Worm (Caenorhabditis elegans) whole organism, mixed stage, embryonic: ENCODE data around the gene srsx-37.
"Not testable (repeated sequence)": the region's sequence is repeated elsewhere in the genome, so short reads cannot be mapped to it uniquely, and the experiment has no call there.

Experiments
- M03D4.4 ChIP-seq: sonication (generic microtip); optimal IDR thresholded peaks from 2 replicates; lab custom pipeline; 2017; ENCODE audit warnings: mild to moderate bottlenecking, missing genetic modification characterization, missing compliant biosample characterization
- bed-3 ChIP-seq: fragments of 200-800 bp; sonication (Bioruptor generic); optimal IDR thresholded peaks from 3 replicates; lab custom pipeline; 2018; ENCODE audit warnings: mild to moderate bottlenecking, missing genetic modification characterization, moderate library complexity, missing compliant biosample characterization
- blmp-1 ChIP-seq: fragments of 150-350 bp; optimal IDR thresholded peaks from 2 replicates; lab custom pipeline; 2014; ENCODE audit warnings: missing biosample characterization, missing genetic modification characterization
- ceh-39 ChIP-seq: fragments of 150-350 bp; optimal IDR thresholded peaks from 2 replicates; lab custom pipeline; 2014; ENCODE audit warnings: missing biosample characterization, missing genetic modification characterization
- ceh-43 ChIP-seq: fragments of 200-800 bp; sonication (Bioruptor generic); optimal IDR thresholded peaks from 2 replicates; lab custom pipeline; 2018; ENCODE audit warnings: mild to moderate bottlenecking, missing genetic modification characterization, moderate library complexity, missing compliant biosample characterization
- ceh-83 ChIP-seq: fragments of 200-800 bp; sonication (Bioruptor generic); optimal IDR thresholded peaks from 2 replicates; lab custom pipeline; 2018; ENCODE audit warnings: mild to moderate bottlenecking, missing genetic modification characterization, missing compliant biosample characterization
- ces-1 ChIP-seq: fragments of 150-350 bp; optimal IDR thresholded peaks from 2 replicates; lab custom pipeline; 2014; ENCODE audit warnings: missing biosample characterization, missing genetic modification reagents, missing genetic modification characterization
- cnd-1 ChIP-seq: fragments of 200-800 bp; sonication (Bioruptor generic); optimal IDR thresholded peaks from 2 replicates; lab custom pipeline; 2018; ENCODE audit warnings: mild to moderate bottlenecking, missing genetic modification characterization, missing compliant biosample characterization
- drap-1 ChIP-seq: fragments of 200-800 bp; sonication (Bioruptor generic); optimal IDR thresholded peaks from 3 replicates; lab custom pipeline; 2018; ENCODE audit warnings: mild to moderate bottlenecking, missing genetic modification characterization, missing compliant biosample characterization
- elt-1 ChIP-seq: sonication (generic microtip); optimal IDR thresholded peaks from 2 replicates; lab custom pipeline; 2017; ENCODE audit warnings: missing genetic modification characterization, mild to moderate bottlenecking, missing compliant biosample characterization, antibody characterized with exemption, moderate library complexity, borderline replicate concordance; ENCODE audit not compliant: insufficient read depth
- elt-3 ChIP-seq: fragments of 150-350 bp; optimal IDR thresholded peaks from 2 replicates; lab custom pipeline; 2014; ENCODE audit warnings: missing biosample characterization, missing genetic modification characterization
- flh-1 ChIP-seq: fragments of 200-800 bp; sonication (Bioruptor generic); optimal IDR thresholded peaks from 2 replicates; lab custom pipeline; 2018; ENCODE audit warnings: mild to moderate bottlenecking, missing genetic modification characterization, moderate library complexity, missing compliant biosample characterization
- ham-2 ChIP-seq: fragments of 200-800 bp; sonication (Bioruptor generic); optimal IDR thresholded peaks from 2 replicates; lab custom pipeline; 2018; ENCODE audit warnings: mild to moderate bottlenecking, missing genetic modification characterization, missing compliant biosample characterization
- hlh-1 ChIP-seq: fragments of 150-350 bp; optimal IDR thresholded peaks from 2 replicates; lab custom pipeline; 2014; ENCODE audit warnings: missing biosample characterization, missing genetic modification reagents, missing genetic modification characterization
- lin-13 ChIP-seq: fragments of 150-350 bp; optimal IDR thresholded peaks from 2 replicates; lab custom pipeline; 2014; ENCODE audit warnings: missing biosample characterization, missing genetic modification characterization
- lin-32 ChIP-seq: fragments of 200-800 bp; sonication (Bioruptor generic); optimal IDR thresholded peaks from 2 replicates; lab custom pipeline; 2018; ENCODE audit warnings: mild to moderate bottlenecking, missing genetic modification characterization, missing compliant biosample characterization
- lsy-2 ChIP-seq: fragments of 150-350 bp; optimal IDR thresholded peaks from 2 replicates; lab custom pipeline; 2014; ENCODE audit warnings: missing biosample characterization, missing genetic modification characterization
- mep-1 ChIP-seq: fragments of 150-350 bp; optimal IDR thresholded peaks from 2 replicates; lab custom pipeline; 2017; ENCODE audit warnings: missing biosample characterization, missing genetic modification reagents, missing genetic modification characterization, inconsistent platforms
- mls-2 ChIP-seq: sonication (generic microtip); optimal IDR thresholded peaks from 2 replicates; lab custom pipeline; 2016; ENCODE audit warnings: mild to moderate bottlenecking, missing genetic modification characterization, moderate library complexity, missing compliant biosample characterization
- nhr-12 ChIP-seq: fragments of 150-350 bp; optimal IDR thresholded peaks from 2 replicates; lab custom pipeline; 2014; ENCODE audit warnings: missing biosample characterization, missing genetic modification characterization
- nhr-237 ChIP-seq: fragments of 150-350 bp; optimal IDR thresholded peaks from 2 replicates; lab custom pipeline; 2014; ENCODE audit warnings: missing biosample characterization, missing genetic modification characterization
- nhr-28 ChIP-seq: fragments of 150-350 bp; optimal IDR thresholded peaks from 2 replicates; lab custom pipeline; 2014; ENCODE audit warnings: missing biosample characterization, missing genetic modification characterization
- nhr-76 ChIP-seq: sonication (generic microtip); optimal IDR thresholded peaks from 2 replicates; lab custom pipeline; 2017; ENCODE audit warnings: missing biosample characterization, missing genetic modification characterization
- pha-4 ChIP-seq: fragments of 150-350 bp; optimal IDR thresholded peaks from 2 replicates; lab custom pipeline; 2018; ENCODE audit warnings: missing biosample characterization, missing genetic modification reagents, missing genetic modification characterization
- sem-2 ChIP-seq: fragments of 200-800 bp; sonication (Bioruptor generic); optimal IDR thresholded peaks from 2 replicates; lab custom pipeline; 2018; ENCODE audit warnings: mild to moderate bottlenecking, missing genetic modification characterization, missing compliant biosample characterization
- snpc-4 ChIP-seq: fragments of 150-350 bp; optimal IDR thresholded peaks from 2 replicates; lab custom pipeline; 2014; ENCODE audit warnings: missing biosample characterization, missing genetic modification characterization
- sptf-1 ChIP-seq: sonication (generic microtip); optimal IDR thresholded peaks from 2 replicates; lab custom pipeline; 2017; ENCODE audit warnings: mild to moderate bottlenecking, missing genetic modification characterization, moderate library complexity, missing compliant biosample characterization
- tbx-8 ChIP-seq: fragments of 200-800 bp; sonication (Bioruptor generic); optimal IDR thresholded peaks from 2 replicates; lab custom pipeline; 2018; ENCODE audit warnings: mild to moderate bottlenecking, missing genetic modification characterization, moderate library complexity, missing compliant biosample characterization
- unc-120 ChIP-seq: sonication (generic microtip); optimal IDR thresholded peaks from 2 replicates; lab custom pipeline; 2017; ENCODE audit warnings: missing genetic modification characterization, missing compliant biosample characterization; ENCODE audit not compliant: poor library complexity, severe bottlenecking
- unc-39 ChIP-seq: fragments of 150-350 bp; optimal IDR thresholded peaks from 2 replicates; lab custom pipeline; 2014; ENCODE audit warnings: missing biosample characterization, missing genetic modification characterization
- unc-62 ChIP-seq: fragments of 150-350 bp; optimal IDR thresholded peaks from 2 replicates; lab custom pipeline; 2014; ENCODE audit warnings: missing biosample characterization, missing genetic modification reagents, missing genetic modification characterization
- zip-8 ChIP-seq: fragments of 150-350 bp; optimal IDR thresholded peaks from 2 replicates; lab custom pipeline; 2014; ENCODE audit warnings: missing biosample characterization, missing genetic modification characterization

The srsx-37 gene

ce11 chrV:15267405-15267804 is 8.5 kb upstream of the srsx-37 start, which contains the start of gene T10H4.13:
Gene T10H4.13 (minus strand): TSS chrV:15267505.
- no peak for TF ChIP-seq lsy-2
- no peak for TF ChIP-seq nhr-28 (tag; lab: Kevin White, UChicago)
- no peak for TF ChIP-seq mep-1 (tag; lab: Kevin White, UChicago)
- no peak for TF ChIP-seq drap-1 (GFP tag; lab: Kevin White, UChicago)
- TF ChIP-seq ces-1 (GFP tag; lab: Kevin White, UChicago) = no peak
- no peak for TF ChIP-seq nhr-76 (tag; lab: Kevin White, UChicago)
- no peak for TF ChIP-seq ceh-43 (GFP tag; lab: Kevin White, UChicago)
- TF ChIP-seq lin-13 (tag; lab: Kevin White, UChicago) = no peak
- no peak for TF ChIP-seq pha-4 (tag; lab: Kevin White, UChicago)
- TF ChIP-seq unc-39 = no peak
- TF ChIP-seq unc-62 (GFP tag; lab: Kevin White, UChicago) = no peak

ce11 chrV:15265814-15266213 is 6.9 kb upstream of the srsx-37 start, which contains the start of gene M01B2.13:
Gene M01B2.13 (minus strand): TSS chrV:15265914.
- TF ChIP-seq ham-2 (no peak), lin-32 (GFP tag; lab: Kevin White, UChicago) (no peak), elt-3 (tag; lab: Kevin White, UChicago) (no peak), flh-1 (GFP tag; lab: Kevin White, UChicago) (no peak), unc-39 (no peak)

- no peak for TF ChIP-seq M03D4.4
- no peak for TF ChIP-seq nhr-28 (tag; lab: Kevin White, UChicago)
- TF ChIP-seq ceh-39 (tag; lab: Kevin White, UChicago) = no peak
- TF ChIP-seq hlh-1 (tag; lab: Kevin White, UChicago) = no peak
- TF ChIP-seq ces-1 (GFP tag; lab: Kevin White, UChicago) = no peak
- TF ChIP-seq ceh-83 (GFP tag; lab: Kevin White, UChicago) = no peak
- no peak for TF ChIP-seq snpc-4 (tag; lab: Kevin White, UChicago)
- TF ChIP-seq bed-3 (GFP tag; lab: Kevin White, UChicago) = no peak
- TF ChIP-seq sptf-1 (tag; lab: Kevin White, UChicago) = no peak
- no peak for TF ChIP-seq zip-8 (tag; lab: Kevin White, UChicago)
- TF ChIP-seq unc-62 (GFP tag; lab: Kevin White, UChicago) = no peak
- no peak for TF ChIP-seq blmp-1
- TF ChIP-seq lsy-2 = no peak
Observed at ce11 chrV:15264131-15264530, 5.2 kb upstream of the srsx-37 start, which contains the start of gene M01B2.12. Gene M01B2.12 (minus strand): TSS chrV:15264231.

- TF ChIP-seq sptf-1 (tag; lab: Kevin White, UChicago); drap-1 (GFP tag; lab: Kevin White, UChicago); ham-2: not testable (repeated sequence)
Observed at ce11 chrV:15262336-15262735, 3.4 kb upstream of the srsx-37 start, which contains the start of gene M01B2.10. Gene M01B2.10 (minus strand): TSS chrV:15262436.

ce11 chrV:15259904-15260303 is 955 bp upstream of the srsx-37 start, which contains the start of gene M01B2.8:
Gene M01B2.8 (plus strand): TSS chrV:15260204.
- TF ChIP-seq ces-1 (GFP tag; lab: Kevin White, UChicago) (no peak), sem-2 (GFP tag; lab: Kevin White, UChicago) (no peak), nhr-237 (no peak), elt-1 (tag; lab: Kevin White, UChicago) (no peak), mls-2 (tag; lab: Kevin White, UChicago) (no peak), elt-3 (tag; lab: Kevin White, UChicago) (no peak), lin-32 (GFP tag; lab: Kevin White, UChicago) (no peak), mep-1 (tag; lab: Kevin White, UChicago) (no peak), cnd-1 (tag; lab: Kevin White, UChicago) (no peak), snpc-4 (tag; lab: Kevin White, UChicago) (no peak), unc-120 (no peak), unc-39 (no peak), nhr-12 (tag; lab: Kevin White, UChicago) (no peak), blmp-1 (no peak), zip-8 (tag; lab: Kevin White, UChicago) (no peak), tbx-8 (GFP tag; lab: Kevin White, UChicago) (no peak), pha-4 (tag; lab: Kevin White, UChicago) (no peak)
